Fruit fly (Drosophila melanogaster) whole organism, embryonic: ENCODE results near the gene CG42489.

Source experiments
- B-H1 ChIP-seq: fragments of 200-800 bp; sonication (Bioruptor generic); IDR thresholded peaks from 3 replicates; pipeline ENCODE4 v1.3.6; 2022; ENCODE audit warnings: missing biosample characterization, missing genetic modification characterization
- Bgb ChIP-seq: fragments of 200-800 bp; sonication (Bioruptor generic); IDR thresholded peaks from 2 replicates; pipeline ENCODE4 v1.3.6; 2022; ENCODE audit warnings: missing biosample characterization, missing genetic modification characterization; ENCODE audit not compliant: partially characterized antibody
- CG10274 ChIP-seq: fragments of 200-800 bp; sonication (Bioruptor generic); optimal IDR thresholded peaks from 3 replicates; lab custom pipeline; 2017; ENCODE audit warnings: missing biosample characterization, mild to moderate bottlenecking, missing genetic modification characterization
- CG10543 ChIP-seq: fragments of 200-800 bp; sonication (Bioruptor generic); optimal IDR thresholded peaks from 3 replicates; lab custom pipeline; 2017; ENCODE audit warnings: missing biosample characterization, mild to moderate bottlenecking, missing genetic modification characterization, moderate library complexity
- CG11085 ChIP-seq: fragments of 200-800 bp; sonication (Bioruptor generic); IDR thresholded peaks from 2 replicates; pipeline ENCODE4 v1.3.6; 2022; ENCODE audit warnings: missing biosample characterization, missing genetic modification characterization
- CG11247 ChIP-seq: fragments of 200-800 bp; sonication (Bioruptor generic); IDR thresholded peaks from 2 replicates; pipeline ENCODE4 v1.3.6; 2022; ENCODE audit warnings: missing biosample characterization, missing genetic modification characterization
- CG11723 ChIP-seq: fragments of 200-800 bp; sonication (Bioruptor generic); optimal IDR thresholded peaks from 2 replicates; lab custom pipeline; 2017; ENCODE audit warnings: missing biosample characterization, mild to moderate bottlenecking, missing genetic modification characterization
- CG14860 ChIP-seq: fragments of 200-800 bp; sonication (Bioruptor generic); IDR thresholded peaks from 3 replicates; pipeline ENCODE4 v1.3.6; 2022; ENCODE audit warnings: missing biosample characterization, missing genetic modification characterization; ENCODE audit not compliant: partially characterized antibody
- CG15269 ChIP-seq: fragments of 200-800 bp; sonication (Bioruptor generic); optimal IDR thresholded peaks from 2 replicates; lab custom pipeline; 2018; ENCODE audit warnings: missing biosample characterization, mild to moderate bottlenecking, missing genetic modification characterization, moderate library complexity
- CG1832 ChIP-seq: fragments of 200-800 bp; sonication (Bioruptor generic); optimal IDR thresholded peaks from 2 replicates; lab custom pipeline; 2017; ENCODE audit warnings: missing biosample characterization, mild to moderate bottlenecking, missing genetic modification characterization, inconsistent platforms
- CG2199 ChIP-seq: fragments of 200-800 bp; sonication (Bioruptor generic); IDR thresholded peaks from 3 replicates; pipeline ENCODE4 v1.3.6; 2022; ENCODE audit warnings: missing biosample characterization, missing genetic modification characterization
- CG2712 ChIP-seq: fragments of 200-800 bp; optimal IDR thresholded peaks from 3 replicates; lab custom pipeline; 2019; ENCODE audit warnings: missing biosample characterization, mild to moderate bottlenecking, missing genetic modification characterization, moderate library complexity
- CG31365 ChIP-seq: fragments of 200-800 bp; sonication (Bioruptor generic); optimal IDR thresholded peaks from 2 replicates; lab custom pipeline; 2018; ENCODE audit warnings: missing biosample characterization, mild to moderate bottlenecking, missing genetic modification characterization
- CG33557 ChIP-seq: fragments of 200-800 bp; sonication (Bioruptor generic); optimal IDR thresholded peaks from 2 replicates; lab custom pipeline; 2019; ENCODE audit warnings: missing biosample characterization, mild to moderate bottlenecking, missing genetic modification characterization, moderate library complexity
- CG4820 ChIP-seq: fragments of 200-800 bp; sonication (Bioruptor generic); optimal IDR thresholded peaks from 3 replicates; lab custom pipeline; 2016; ENCODE audit warnings: missing biosample characterization, missing genetic modification characterization
- CG7963 ChIP-seq: fragments of 200-800 bp; sonication (Bioruptor generic); IDR thresholded peaks from 3 replicates; pipeline ENCODE4 v1.3.6; 2022; ENCODE audit warnings: missing biosample characterization, missing genetic modification characterization; ENCODE audit not compliant: partially characterized antibody
- CG8089 ChIP-seq: fragments of 200-800 bp; sonication (Bioruptor generic); optimal IDR thresholded peaks from 3 replicates; lab custom pipeline; 2016; ENCODE audit warnings: missing biosample characterization, missing genetic modification characterization
- CG8765 ChIP-seq: fragments of 200-800 bp; sonication (Bioruptor generic); IDR thresholded peaks from 2 replicates; pipeline ENCODE4 v1.3.6; 2022; ENCODE audit warnings: missing biosample characterization, missing genetic modification characterization
- CG9609 ChIP-seq: fragments of 200-800 bp; sonication (Bioruptor generic); optimal IDR thresholded peaks from 3 replicates; lab custom pipeline; 2016; ENCODE audit warnings: missing biosample characterization, missing genetic modification characterization
- Chrac-16 ChIP-seq: fragments of 200-800 bp; sonication (Bioruptor generic); optimal IDR thresholded peaks from 3 replicates; lab custom pipeline; 2016; ENCODE audit warnings: missing biosample characterization, missing genetic modification characterization
- Dip3 ChIP-seq: fragments of 200-800 bp; sonication (Bioruptor generic); optimal IDR thresholded peaks from 3 replicates; lab custom pipeline; 2016; ENCODE audit warnings: missing biosample characterization, missing genetic modification characterization
- Dll ChIP-seq: fragments of 200-800 bp; sonication (Bioruptor generic); IDR thresholded peaks from 4 replicates; pipeline ENCODE4 v1.3.6; 2022; ENCODE audit warnings: missing biosample characterization, missing genetic modification characterization; ENCODE audit not compliant: partially characterized antibody
- Drgx ChIP-seq: fragments of 200-800 bp; sonication (Bioruptor generic); IDR thresholded peaks from 2 replicates; pipeline ENCODE4 v1.3.6; 2022; ENCODE audit warnings: missing biosample characterization, missing genetic modification characterization
- H15 ChIP-seq: fragments of 200-800 bp; sonication (Bioruptor generic); IDR thresholded peaks from 3 replicates; pipeline ENCODE4 v1.3.6; 2022; ENCODE audit warnings: missing biosample characterization, missing genetic modification characterization
- HLH3B ChIP-seq: fragments of 200-800 bp; sonication (Bioruptor generic); IDR thresholded peaks from 2 replicates; pipeline ENCODE4 v1.3.6; 2022; ENCODE audit warnings: missing biosample characterization, missing genetic modification characterization
- Hr3 ChIP-seq: fragments of 200-800 bp; sonication (Bioruptor generic); optimal IDR thresholded peaks from 3 replicates; lab custom pipeline; 2016; ENCODE audit warnings: missing biosample characterization, missing genetic modification characterization
- Mad ChIP-seq: fragments of 200-800 bp; sonication (Bioruptor generic); optimal IDR thresholded peaks from 2 replicates; lab custom pipeline; 2016; ENCODE audit warnings: missing biosample characterization, missing genetic modification characterization
- Mrtf ChIP-seq: fragments of 200-800 bp; sonication (Bioruptor generic); IDR thresholded peaks from 3 replicates; pipeline ENCODE4 v1.3.6; 2022; ENCODE audit warnings: missing biosample characterization, missing genetic modification characterization
- NC2α ChIP-seq: fragments of 200-800 bp; sonication (Bioruptor generic); optimal IDR thresholded peaks from 2 replicates; lab custom pipeline; 2016; ENCODE audit warnings: missing biosample characterization, missing genetic modification characterization
- Oli ChIP-seq: fragments of 200-800 bp; sonication (Bioruptor generic); optimal IDR thresholded peaks from 2 replicates; lab custom pipeline; 2018; ENCODE audit warnings: missing biosample characterization, mild to moderate bottlenecking, missing genetic modification characterization, moderate library complexity
- Optix ChIP-seq: fragments of 200-800 bp; sonication (Bioruptor generic); IDR thresholded peaks from 3 replicates; pipeline ENCODE4 v1.3.6; 2022; ENCODE audit warnings: missing biosample characterization, missing genetic modification characterization
- PHDP ChIP-seq: fragments of 200-800 bp; sonication (Bioruptor generic); optimal IDR thresholded peaks from 3 replicates; lab custom pipeline; 2018; ENCODE audit warnings: missing biosample characterization, mild to moderate bottlenecking, missing genetic modification characterization, moderate library complexity
- Ravus ChIP-seq: fragments of 200-800 bp; sonication (Bioruptor generic); IDR thresholded peaks from 2 replicates; pipeline ENCODE4 v1.3.6; 2022; ENCODE audit warnings: missing biosample characterization, missing genetic modification characterization
- Xrp1 ChIP-seq: fragments of 200-800 bp; sonication (Bioruptor generic); IDR thresholded peaks from 2 replicates; pipeline ENCODE4 v1.3.6; 2022; ENCODE audit warnings: missing biosample characterization, missing genetic modification characterization
- abd-A ChIP-seq: fragments of 200-800 bp; sonication (Bioruptor generic); optimal IDR thresholded peaks from 3 replicates; lab custom pipeline; 2019; ENCODE audit warnings: missing biosample characterization, mild to moderate bottlenecking, missing genetic modification characterization, moderate library complexity
- bigmax ChIP-seq: fragments of 200-800 bp; sonication (Bioruptor generic); optimal IDR thresholded peaks from 2 replicates; lab custom pipeline; 2018; ENCODE audit warnings: missing biosample characterization, mild to moderate bottlenecking, missing genetic modification characterization
- cato ChIP-seq: fragments of 200-800 bp; sonication (Bioruptor generic); optimal IDR thresholded peaks from 2 replicates; lab custom pipeline; 2016; ENCODE audit warnings: missing biosample characterization, missing genetic modification characterization, borderline replicate concordance
- crol ChIP-seq: fragments of 200-800 bp; sonication (Bioruptor generic); IDR thresholded peaks from 2 replicates; pipeline ENCODE4 v1.3.6; 2022; ENCODE audit warnings: missing biosample characterization, missing genetic modification characterization
- disco-r ChIP-seq: fragments of 200-800 bp; sonication (Bioruptor generic); optimal IDR thresholded peaks from 2 replicates; lab custom pipeline; 2016; ENCODE audit warnings: missing biosample characterization, missing genetic modification characterization
- exex ChIP-seq: fragments of 200-800 bp; sonication (Bioruptor generic); optimal IDR thresholded peaks from 4 replicates; lab custom pipeline; 2018; ENCODE audit warnings: missing biosample characterization, mild to moderate bottlenecking, missing genetic modification characterization, moderate library complexity
- fd64A ChIP-seq: fragments of 200-800 bp; sonication (Bioruptor generic); optimal IDR thresholded peaks from 3 replicates; lab custom pipeline; 2018; ENCODE audit warnings: missing biosample characterization, mild to moderate bottlenecking, missing genetic modification characterization
- ftz-f1 ChIP-seq: fragments of 200-800 bp; sonication (Bioruptor generic); optimal IDR thresholded peaks from 2 replicates; lab custom pipeline; 2016; ENCODE audit warnings: missing biosample characterization, missing genetic modification characterization
- hbn ChIP-seq: fragments of 200-800 bp; sonication (Bioruptor generic); IDR thresholded peaks from 2 replicates; pipeline ENCODE4 v1.3.6; 2022; ENCODE audit warnings: missing biosample characterization, missing genetic modification characterization; ENCODE audit not compliant: partially characterized antibody
- lilli ChIP-seq: fragments of 200-800 bp; sonication (Bioruptor generic); optimal IDR thresholded peaks from 3 replicates; lab custom pipeline; 2016; ENCODE audit warnings: missing biosample characterization, missing genetic modification characterization
- otp ChIP-seq: fragments of 200-800 bp; sonication (Bioruptor generic); IDR thresholded peaks from 3 replicates; pipeline ENCODE4, ENCODE4 v1.3.6; 2022; ENCODE audit warnings: missing biosample characterization, missing genetic modification characterization
- row ChIP-seq: fragments of 200-800 bp; sonication (Bioruptor generic); IDR thresholded peaks from 3 replicates; pipeline ENCODE4 v1.3.6; 2022; ENCODE audit warnings: missing biosample characterization, missing genetic modification characterization
- sens ChIP-seq: fragments of 200-800 bp; sonication (Bioruptor generic); peaks from one replicate; lab custom pipeline; 2016; ENCODE audit warnings: missing biosample characterization, missing genetic modification characterization
- sisA ChIP-seq: fragments of 200-800 bp; sonication (Bioruptor generic); IDR thresholded peaks from 2 replicates; pipeline ENCODE4 v1.3.6; 2022; ENCODE audit warnings: missing biosample characterization, missing genetic modification characterization
- unc-4 ChIP-seq: fragments of 200-800 bp; sonication (Bioruptor generic); IDR thresholded peaks from 2 replicates; pipeline ENCODE4 v1.3.6; 2022; ENCODE audit warnings: missing biosample characterization, missing genetic modification characterization; ENCODE audit not compliant: partially characterized antibody
- yki ChIP-seq: fragments of >200 bp; optimal IDR thresholded peaks from 3 replicates; lab custom pipeline; 2018
- zen2 ChIP-seq: fragments of 200-800 bp; sonication (Bioruptor generic); IDR thresholded peaks from 3 replicates; pipeline ENCODE4 v1.3.6; 2022; ENCODE audit warnings: missing biosample characterization, missing genetic modification characterization; ENCODE audit not compliant: partially characterized antibody

Gene CG42489

DNA sequence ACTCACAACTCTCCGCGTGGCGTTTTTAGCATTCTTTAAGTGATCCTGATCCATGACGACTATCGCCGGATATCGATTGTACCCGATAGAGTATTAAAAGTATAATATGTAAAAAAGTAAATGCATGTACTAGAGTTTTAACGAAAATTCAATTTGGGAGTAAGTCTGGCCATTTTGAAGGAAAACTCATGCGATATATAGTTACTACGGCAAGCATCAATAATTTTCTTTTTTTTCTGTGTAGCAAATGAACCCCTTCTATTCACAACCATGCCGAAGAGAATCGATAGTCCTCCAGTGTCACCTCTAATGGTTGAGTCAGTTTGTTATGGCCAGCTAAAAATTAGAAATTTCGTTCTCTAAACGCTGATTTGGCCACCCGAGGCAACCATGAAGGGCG lies 1.8 kb downstream of the CG42489 start, which contains the start of the genes Sys1 and Dhod (continued):
- no peak for TF ChIP-seq CG1832 (GFP tag; lab: Kevin White, UChicago)
- peak; percentile 72 for TF ChIP-seq CG14860
- TF ChIP-seq CG11723 (GFP tag; lab: Kevin White, UChicago), result peak; percentile 24
- TF ChIP-seq Chrac-16 (GFP tag; lab: Kevin White, UChicago), result peak; percentile 51
- TF ChIP-seq HLH3B, result peak; percentile 62
- TF ChIP-seq B-H1, result peak; percentile 35; the same call in 1 of the 3 replicates
- peak; percentile 93 for TF ChIP-seq row (GFP tag; lab: Robert Waterston, UW)
- no peak for TF ChIP-seq fd64A
- peak; percentile 83; the same call in 2 of the 3 replicates for TF ChIP-seq zen2 (GFP tag; lab: Robert Waterston, UW)
- TF ChIP-seq CG2712 (tag; lab: Kevin White, UChicago), result peak; percentile 74
- TF ChIP-seq Ravus (GFP tag; lab: Robert Waterston, UW), result no peak
- TF ChIP-seq H15 (GFP tag; lab: Robert Waterston, UW), result 0 out of 3 replicates have a peak, but pooled peaks have one; percentile 37
- no peak for TF ChIP-seq CG2199 (GFP tag; lab: Robert Waterston, UW)
- TF ChIP-seq CG8089 (GFP tag; lab: Kevin White, UChicago), result no peak
- peak; percentile 16 for TF ChIP-seq disco-r
- TF ChIP-seq CG4820 (GFP tag; lab: Kevin White, UChicago), result no peak
- peak; percentile 80 for TF ChIP-seq Bgb (GFP tag; lab: Robert Waterston, UW)
- TF ChIP-seq exex (tag; lab: Kevin White, UChicago), result peak; percentile 22
- no peak for TF ChIP-seq Oli (tag; lab: Kevin White, UChicago)
- TF ChIP-seq CG31365, result no peak
- TF ChIP-seq hbn (GFP tag; lab: Robert Waterston, UW), result peak; percentile 84
- TF ChIP-seq CG11247 (GFP tag; lab: Robert Waterston, UW), result peak; percentile 57; the same call in 1 of the 2 replicates
- TF ChIP-seq Hr3 (GFP tag; lab: Kevin White, UChicago), result peak; percentile 59
- peak; percentile 46; the same call in 1 of the 3 replicates for TF ChIP-seq CG7963 (GFP tag; lab: Robert Waterston, UW)
- TF ChIP-seq CG9609, result peak; percentile 67
- peak; percentile 69 for TF ChIP-seq Xrp1
- peak; percentile 64 for TF ChIP-seq CG15269
- TF ChIP-seq CG11085 (GFP tag; lab: Robert Waterston, UW), result 0 out of 2 replicates have a peak, but pooled peaks have one; percentile 27
- peak; percentile 38; the same call in 1 of the 3 replicates for TF ChIP-seq Optix
- peak; percentile 89 for TF ChIP-seq lilli
- peak; percentile 49 for TF ChIP-seq PHDP (tag; lab: Kevin White, UChicago)
- TF ChIP-seq Dll (GFP tag; lab: Robert Waterston, UW), result peak; percentile 93
- peak; percentile 67 for TF ChIP-seq Drgx (GFP tag; lab: Robert Waterston, UW)
- TF ChIP-seq cato (GFP tag; lab: Kevin White, UChicago), result peak; percentile 41
- TF ChIP-seq Dip3 (GFP tag; lab: Kevin White, UChicago), result peak; percentile 77
- TF ChIP-seq ftz-f1 (GFP tag; lab: Kevin White, UChicago), result no peak
- no peak for TF ChIP-seq yki (lab: Kevin White, UChicago)
- peak; percentile 58 for TF ChIP-seq sisA (GFP tag; lab: Robert Waterston, UW)
- TF ChIP-seq CG10274, result no peak
- TF ChIP-seq NC2α, result no peak
- TF ChIP-seq abd-A, result no peak
- TF ChIP-seq Mad (GFP tag; lab: Kevin White, UChicago), result peak; percentile 48
- peak; percentile 28 for TF ChIP-seq CG33557 (GFP tag; lab: Kevin White, UChicago)
- TF ChIP-seq bigmax (GFP tag; lab: Kevin White, UChicago), result no peak
- peak; percentile 28 for TF ChIP-seq CG10543
- TF ChIP-seq otp, result peak; percentile 69; the same call in 2 of the 3 replicates
- TF ChIP-seq Mrtf (GFP tag; lab: Robert Waterston, UW), result no peak
- TF ChIP-seq crol (GFP tag; lab: Robert Waterston, UW), result no peak
- TF ChIP-seq CG8765 (GFP tag; lab: Robert Waterston, UW), result peak; percentile 49; the same call in 1 of the 2 replicates
- peak; percentile 96 for TF ChIP-seq sens (GFP tag; lab: Kevin White, UChicago)
- TF ChIP-seq unc-4 (GFP tag; lab: Robert Waterston, UW), result peak; percentile 87
